Worm (Caenorhabditis elegans) whole organism, early embryonic: ENCODE results near the gene H04D03.2.

Experiments used
- B0310.2 ChIP-seq: sonication (generic microtip); optimal IDR thresholded peaks from 2 replicates; lab custom pipeline; 2016; ENCODE audit warnings: mild to moderate bottlenecking, missing genetic modification characterization, missing compliant biosample characterization
- F13C5.2 ChIP-seq: sonication (generic microtip); optimal IDR thresholded peaks from 2 replicates; lab custom pipeline; 2017; ENCODE audit warnings: mild to moderate bottlenecking, missing genetic modification characterization, inconsistent platforms, missing compliant biosample characterization
- aly-1 ChIP-seq: sonication (generic microtip); optimal IDR thresholded peaks from 2 replicates; lab custom pipeline; 2016; ENCODE audit warnings: missing genetic modification characterization, missing compliant biosample characterization
- ama-1 ChIP-seq: fragments of 150-350 bp; optimal IDR thresholded peaks from 2 replicates; lab custom pipeline; 2014
- ceh-13 ChIP-seq: fragments of 200-800 bp; sonication (Bioruptor generic); optimal IDR thresholded peaks from 2 replicates; lab custom pipeline; 2018; ENCODE audit warnings: mild to moderate bottlenecking, missing genetic modification characterization, missing compliant biosample characterization
- ceh-36 ChIP-seq: sonication (generic microtip); optimal IDR thresholded peaks from 2 replicates; lab custom pipeline; 2016; ENCODE audit warnings: missing genetic modification characterization, inconsistent platforms, missing compliant biosample characterization
- ets-7 ChIP-seq: sonication (generic microtip); optimal IDR thresholded peaks from 2 replicates; lab custom pipeline; 2016; ENCODE audit warnings: missing genotype, missing genetic modification characterization, missing compliant biosample characterization
- flt-1 ChIP-seq: fragments of 200-800 bp; sonication (Bioruptor generic); IDR thresholded peaks from 2 replicates; pipeline ENCODE4 v1.3.6; 2022; ENCODE audit warnings: missing genetic modification characterization, missing compliant biosample characterization
- hmbx-1 ChIP-seq: sonication (generic microtip); optimal IDR thresholded peaks from 2 replicates; lab custom pipeline; 2016; ENCODE audit warnings: mild to moderate bottlenecking, missing genetic modification characterization, missing compliant biosample characterization
- hmg-4 ChIP-seq: fragments of 200-800 bp; sonication (Bioruptor generic); optimal IDR thresholded peaks from 2 replicates; lab custom pipeline; 2018; ENCODE audit warnings: mild to moderate bottlenecking, missing genetic modification characterization, missing compliant biosample characterization
- hnd-1 ChIP-seq: sonication (generic microtip); optimal IDR thresholded peaks from 2 replicates; lab custom pipeline; 2016; ENCODE audit warnings: missing genetic modification characterization, missing compliant biosample characterization
- pes-1 ChIP-seq: fragments of 200-800 bp; sonication (Bioruptor generic); IDR thresholded peaks from 2 replicates; pipeline ENCODE4 v1.3.6; 2022; ENCODE audit warnings: missing genetic modification reagents, missing genetic modification characterization, missing compliant biosample characterization
- scrt-1 ChIP-seq: fragments of 200-800 bp; sonication (Bioruptor generic); IDR thresholded peaks from 2 replicates; pipeline ENCODE4 v1.3.6; 2022; ENCODE audit warnings: missing genetic modification characterization, missing compliant biosample characterization
- sea-1 ChIP-seq: fragments of 200-800 bp; sonication (Bioruptor generic); conservative IDR thresholded peaks from 2 replicates; pipeline ENCODE4 v1.3.6; 2022; ENCODE audit warnings: missing genetic modification characterization, missing compliant biosample characterization
- tbx-11 ChIP-seq: fragments of 200-800 bp; sonication (Bioruptor generic); IDR thresholded peaks from 2 replicates; pipeline ENCODE4 v1.3.6; 2022; ENCODE audit warnings: missing genetic modification characterization, missing compliant biosample characterization
- tbx-37 ChIP-seq: fragments of 200-800 bp; sonication (Bioruptor generic); conservative IDR thresholded peaks from 2 replicates; pipeline ENCODE4 v1.3.6; 2022; ENCODE audit warnings: missing genetic modification reagents, missing genetic modification characterization, missing compliant biosample characterization
- tra-4 ChIP-seq: sonication (generic microtip); optimal IDR thresholded peaks from 2 replicates; lab custom pipeline; 2017; ENCODE audit warnings: missing genetic modification characterization, missing compliant biosample characterization

The H04D03.2 gene

DNA sequence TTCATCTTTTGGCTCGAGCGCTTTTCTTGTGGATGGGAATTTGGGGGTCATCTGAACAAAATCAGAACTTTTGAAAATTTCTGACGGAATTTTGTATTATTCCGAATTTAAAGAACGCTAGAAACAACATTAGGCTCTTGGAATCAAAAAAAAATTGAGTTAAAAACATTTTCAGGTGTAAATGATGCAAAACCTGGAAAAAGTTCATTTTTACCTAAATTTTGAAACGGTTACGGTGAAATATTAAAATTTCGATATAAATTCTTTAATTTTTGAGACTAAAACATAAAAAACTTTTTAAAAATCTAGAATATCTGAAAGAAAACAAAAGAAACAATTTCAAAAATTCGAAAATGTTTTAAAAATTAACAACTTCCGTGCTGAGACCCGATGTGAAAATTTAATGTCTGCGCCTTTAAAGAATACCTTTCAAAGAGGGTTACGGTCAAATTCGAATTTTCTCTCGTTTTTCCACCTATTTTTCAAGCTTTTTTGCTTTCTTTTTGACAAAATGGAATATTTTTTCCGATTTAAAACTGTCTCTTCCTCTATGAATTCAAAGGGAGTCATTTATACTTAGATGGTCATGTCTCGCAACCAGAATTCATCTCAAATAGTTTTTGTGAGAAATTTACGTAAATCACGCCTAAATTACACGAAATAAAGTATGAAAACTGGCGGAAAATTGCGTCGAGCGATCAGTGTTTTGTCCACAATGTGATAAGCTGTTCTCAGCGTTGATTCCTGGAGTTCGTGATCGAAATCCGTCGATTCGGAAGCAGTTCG, at the start of gene H04D03.2, which contains the start of gene ecps-2:
H04D03.2 (minus strand) TSS at position 51 of the 786 bp plus-strand sequence.
ecps-2 (plus strand) TSS at position 736 of the 786 bp plus-strand sequence.
- no peak for TF ChIP-seq ceh-13 (GFP tag; lab: Kevin White, UChicago)
- TF ChIP-seq flt-1 (GFP tag; lab: Robert Waterston, UW): no peak
- TF ChIP-seq sea-1 (GFP tag; lab: Robert Waterston, UW): no peak
- TF ChIP-seq ceh-36 (tag; lab: Kevin White, UChicago): no peak
- TF ChIP-seq hmbx-1: no peak

DNA sequence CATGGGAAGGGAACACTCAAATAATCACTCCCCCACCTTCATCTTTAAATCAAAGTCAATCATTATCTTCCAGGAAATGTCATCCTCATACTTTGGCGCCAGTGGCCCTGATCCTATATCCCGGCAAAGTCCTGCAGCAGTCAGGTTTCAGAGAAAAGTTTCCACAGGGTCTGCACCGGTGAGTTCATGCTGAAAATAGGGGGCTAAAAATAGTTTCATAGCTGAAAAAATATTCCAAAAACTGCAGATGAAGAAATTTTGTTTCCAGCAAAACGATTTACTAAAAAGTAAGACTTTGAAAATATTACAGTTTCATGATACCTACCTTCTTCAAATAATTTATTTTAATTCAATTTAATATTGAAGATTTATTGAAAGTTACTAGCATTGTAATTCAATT, 45.8 kb upstream of the H04D03.2 start, which contains the start of gene ptr-25:
ptr-25 (plus strand) TSS at position 73 of the 400 bp plus-strand sequence.
- TF ChIP-seq aly-1 (tag; lab: Kevin White, UChicago) (no peak), tbx-37 (GFP tag; lab: Robert Waterston, UW) (no peak), tbx-11 (no peak), ama-1 (lab: Kevin White, UChicago) (no peak), B0310.2 (tag; lab: Kevin White, UChicago) (no peak), hnd-1 (tag; lab: Kevin White, UChicago) (no peak), ceh-13 (GFP tag; lab: Kevin White, UChicago) (no peak)

DNA sequence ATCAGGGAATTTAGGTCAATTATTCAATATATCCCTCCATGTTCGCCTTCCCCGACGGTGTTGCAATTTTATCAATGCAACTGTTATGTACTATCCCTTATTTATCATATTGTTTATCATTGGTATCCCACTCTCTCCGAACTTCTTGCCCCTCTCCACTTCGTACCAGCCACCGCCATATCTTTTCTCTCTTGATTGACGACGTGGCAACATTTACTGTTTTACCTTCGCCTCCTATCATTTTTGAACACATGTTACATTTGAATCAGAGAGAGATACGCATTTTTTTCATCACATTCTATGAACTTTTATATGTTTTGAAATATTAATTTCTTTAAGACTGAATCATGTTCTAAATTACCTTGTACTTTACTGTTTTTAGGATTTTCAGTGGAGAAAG, 44.2 kb upstream of the H04D03.2 start:
- TF ChIP-seq hnd-1 (tag; lab: Kevin White, UChicago): no peak
- no peak for TF ChIP-seq tbx-37 (GFP tag; lab: Robert Waterston, UW)
- TF ChIP-seq B0310.2 (tag; lab: Kevin White, UChicago): no peak
- no peak for TF ChIP-seq ceh-13 (GFP tag; lab: Kevin White, UChicago)
- TF ChIP-seq scrt-1 (GFP tag; lab: Robert Waterston, UW): no peak
- no peak for TF ChIP-seq ets-7 (tag; lab: Kevin White, UChicago)
- TF ChIP-seq ama-1 (lab: Kevin White, UChicago): no peak
- TF ChIP-seq hmbx-1: no peak
- TF ChIP-seq F13C5.2: no peak
- TF ChIP-seq sea-1 (GFP tag; lab: Robert Waterston, UW): no peak
- no peak for TF ChIP-seq aly-1 (tag; lab: Kevin White, UChicago)
- no peak for TF ChIP-seq tbx-11
- no peak for TF ChIP-seq ceh-36 (tag; lab: Kevin White, UChicago)
- TF ChIP-seq tra-4 (tag; lab: Kevin White, UChicago): no peak
- no peak for TF ChIP-seq hmg-4 (GFP tag; lab: Kevin White, UChicago)
- no peak for TF ChIP-seq pes-1
- no peak for TF ChIP-seq flt-1 (GFP tag; lab: Robert Waterston, UW)

DNA sequence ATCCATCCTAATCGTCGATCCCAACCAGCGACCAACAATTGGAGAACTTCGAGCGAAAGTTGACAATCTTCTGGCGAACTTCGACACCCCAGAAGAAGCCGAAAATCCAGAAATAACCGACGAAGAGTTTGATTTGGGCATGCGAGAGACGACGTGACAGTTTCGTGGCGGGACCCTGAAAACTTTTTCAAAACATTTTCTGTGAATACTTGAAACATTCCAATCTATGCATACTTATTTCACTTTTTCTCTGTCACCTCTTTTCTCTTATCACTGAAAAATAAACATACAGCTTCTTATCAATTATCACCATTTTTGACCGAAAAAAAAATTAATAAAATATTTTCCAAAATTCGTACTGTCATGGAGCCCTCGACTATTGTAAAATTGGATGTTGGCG, 39.8 kb upstream of the H04D03.2 start, which contains the start of gene D2045.8:
D2045.8 (plus strand) TSS at position 301 of the 400 bp plus-strand sequence.
- TF ChIP-seq B0310.2 (tag; lab: Kevin White, UChicago) (no peak), flt-1 (GFP tag; lab: Robert Waterston, UW) (no peak), ceh-13 (GFP tag; lab: Kevin White, UChicago) (no peak), ceh-36 (tag; lab: Kevin White, UChicago) (no peak), scrt-1 (GFP tag; lab: Robert Waterston, UW) (no peak), tra-4 (tag; lab: Kevin White, UChicago) (no peak), ama-1 (lab: Kevin White, UChicago) (no peak), hnd-1 (tag; lab: Kevin White, UChicago) (no peak), tbx-37 (GFP tag; lab: Robert Waterston, UW) (no peak), ets-7 (tag; lab: Kevin White, UChicago) (no peak), F13C5.2 (no peak), tbx-11 (no peak), pes-1 (no peak), hmbx-1 (no peak), sea-1 (GFP tag; lab: Robert Waterston, UW) (no peak), hmg-4 (GFP tag; lab: Kevin White, UChicago) (no peak), aly-1 (tag; lab: Kevin White, UChicago) (no peak)

DNA sequence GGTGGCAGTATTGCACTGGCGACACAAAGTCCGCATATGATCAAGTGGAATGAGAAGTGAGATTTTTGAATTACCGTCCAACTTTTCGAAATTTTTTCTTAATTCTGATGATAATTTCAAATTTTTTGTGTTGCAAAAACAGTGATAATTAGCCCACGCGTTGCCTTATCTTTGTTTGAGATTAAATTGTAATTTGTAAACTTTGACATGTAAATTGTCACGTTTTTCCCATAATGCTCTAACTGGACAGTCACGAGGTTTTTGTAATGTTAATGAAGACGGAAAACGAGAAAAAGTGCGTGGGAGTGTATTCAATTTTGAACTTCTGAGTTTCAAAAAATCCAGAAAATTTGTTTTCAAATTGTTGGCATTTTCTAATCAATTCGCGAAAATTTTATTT, 39.3 kb upstream of the H04D03.2 start:
- TF ChIP-seq pes-1 (no peak), sea-1 (GFP tag; lab: Robert Waterston, UW) (no peak), scrt-1 (GFP tag; lab: Robert Waterston, UW) (no peak), B0310.2 (tag; lab: Kevin White, UChicago) (no peak), ceh-13 (GFP tag; lab: Kevin White, UChicago) (no peak)

DNA sequence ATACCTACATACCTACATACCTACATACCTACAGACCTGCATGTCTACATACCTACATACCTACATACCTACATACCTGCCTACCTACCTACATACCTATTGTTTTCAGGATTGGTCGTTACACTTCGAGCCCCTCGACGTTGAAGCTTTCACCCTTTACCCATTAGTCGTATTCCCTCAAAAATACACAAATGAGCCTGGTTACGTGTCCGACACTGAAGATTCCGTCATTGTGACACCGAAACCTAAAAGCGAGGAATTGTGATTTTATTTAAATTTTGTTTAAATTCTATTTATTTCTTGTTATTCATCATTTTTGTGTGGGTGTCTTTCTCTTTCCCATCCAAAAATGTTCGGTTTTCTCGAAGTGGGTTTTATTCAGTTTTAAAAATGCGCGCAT, 37.0 kb upstream of the H04D03.2 start, which contains the start of gene D2045.7:
D2045.7 (plus strand) TSS at position 301 of the 400 bp plus-strand sequence.
- no peak for TF ChIP-seq tbx-37 (GFP tag; lab: Robert Waterston, UW)
- no peak for TF ChIP-seq pes-1
- TF ChIP-seq hmg-4 (GFP tag; lab: Kevin White, UChicago): no peak
- TF ChIP-seq scrt-1 (GFP tag; lab: Robert Waterston, UW): no peak
- no peak for TF ChIP-seq B0310.2 (tag; lab: Kevin White, UChicago)
- no peak for TF ChIP-seq F13C5.2
- no peak for TF ChIP-seq hmbx-1
- TF ChIP-seq sea-1 (GFP tag; lab: Robert Waterston, UW): no peak
- no peak for TF ChIP-seq ama-1 (lab: Kevin White, UChicago)
- TF ChIP-seq tbx-11: no peak
- TF ChIP-seq flt-1 (GFP tag; lab: Robert Waterston, UW): no peak
- TF ChIP-seq ceh-36 (tag; lab: Kevin White, UChicago): no peak
- TF ChIP-seq hnd-1 (tag; lab: Kevin White, UChicago): no peak
- TF ChIP-seq aly-1 (tag; lab: Kevin White, UChicago): no peak
- no peak for TF ChIP-seq tra-4 (tag; lab: Kevin White, UChicago)
- TF ChIP-seq ceh-13 (GFP tag; lab: Kevin White, UChicago): no peak
- TF ChIP-seq ets-7 (tag; lab: Kevin White, UChicago): no peak

DNA sequence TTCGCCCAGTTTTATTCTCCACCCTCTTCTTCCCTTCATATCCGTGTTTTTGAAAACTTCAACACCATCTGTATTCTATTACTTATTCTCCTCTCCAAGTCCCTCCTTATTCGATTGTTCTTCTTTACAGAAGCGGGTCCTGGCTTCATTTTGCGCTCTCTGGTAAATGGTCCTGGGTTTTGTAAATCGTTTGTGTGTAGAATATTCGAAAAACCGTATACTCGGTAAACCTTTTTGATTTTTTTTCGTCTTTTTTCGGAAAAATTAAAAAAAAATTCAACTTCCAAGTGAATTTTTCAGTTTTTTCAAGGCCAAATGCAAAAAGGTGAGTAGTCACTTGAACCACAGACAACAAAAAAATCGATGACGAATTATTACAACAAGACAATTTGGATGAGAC, 32.7 kb upstream of the H04D03.2 start, which contains the start of gene D2045.9:
D2045.9 (plus strand) TSS at position 301 of the 400 bp plus-strand sequence.
- TF ChIP-seq pes-1 (no peak), sea-1 (GFP tag; lab: Robert Waterston, UW) (no peak), tbx-37 (GFP tag; lab: Robert Waterston, UW) (no peak), ceh-13 (GFP tag; lab: Kevin White, UChicago) (no peak), aly-1 (tag; lab: Kevin White, UChicago) (no peak), scrt-1 (GFP tag; lab: Robert Waterston, UW) (no peak), tbx-11 (no peak), hnd-1 (tag; lab: Kevin White, UChicago) (no peak), ama-1 (lab: Kevin White, UChicago) (no peak), B0310.2 (tag; lab: Kevin White, UChicago) (no peak), ets-7 (tag; lab: Kevin White, UChicago) (no peak), ceh-36 (tag; lab: Kevin White, UChicago) (no peak), flt-1 (GFP tag; lab: Robert Waterston, UW) (no peak), hmg-4 (GFP tag; lab: Kevin White, UChicago) (no peak), hmbx-1 (no peak), F13C5.2 (no peak), tra-4 (tag; lab: Kevin White, UChicago) (no peak)
